Worm (Caenorhabditis elegans): Measurements from ENCODE around the gene chil-27.

Gene chil-27

ce11 chrII:9500926-9501325 is 23.3 kb downstream of the chil-27 start (continued):
- TF ChIP-seq daf-19 (GFP tag; conservative IDR thresholded peaks at IDR 0.05), result no peak
- TF ChIP-seq zfp-3 (GFP tag; conservative IDR thresholded peaks at IDR 0.05), result no peak
- peak; percentile 79 for TF ChIP-seq nhr-77 (tag; optimal IDR thresholded peaks at IDR 0.05)
- TF ChIP-seq nhr-10 (tag; optimal IDR thresholded peaks at IDR 0.05), result peak; percentile 24
- TF ChIP-seq tra-1 (GFP tag; IDR thresholded peaks at IDR 0.05), result peak; percentile 88
- no peak for TF ChIP-seq vab-7 (GFP tag; IDR thresholded peaks at IDR 0.05)
- peak in 1 of 2 experiments; percentile 25 for TF ChIP-seq mdl-1 (tag; optimal IDR thresholded peaks at IDR 0.05)
- peak; percentile 96 for TF ChIP-seq dve-1 (tag; optimal IDR thresholded peaks at IDR 0.05; ENCODE audit: insufficient read depth)
- TF ChIP-seq unc-62 (GFP tag; optimal IDR thresholded peaks at IDR 0.05 in 1 of 2), result peak in 1 of 2 experiments; percentile 62
- no peak for TF ChIP-seq unc-62 (tag; optimal IDR thresholded peaks at IDR 0.05)
- peak; percentile 91 for TF ChIP-seq php-3 (GFP tag; IDR thresholded peaks at IDR 0.05)
- TF ChIP-seq rbr-2 (tag; optimal IDR thresholded peaks at IDR 0.05), result no peak
- TF ChIP-seq nhr-41 (GFP tag; IDR thresholded peaks at IDR 0.05), result peak; percentile 86
- peak; percentile 82 for TF ChIP-seq fos-1 (tag; optimal IDR thresholded peaks at IDR 0.05)
- no peak for TF ChIP-seq ctbp-1 (GFP tag; IDR thresholded peaks at IDR 0.05)
- TF ChIP-seq lin-13 (GFP tag; optimal IDR thresholded peaks at IDR 0.05), result no peak
- TF ChIP-seq saeg-2 (GFP tag; IDR thresholded peaks at IDR 0.05), result no peak
- no peak for TF ChIP-seq arid-1 (GFP tag; conservative IDR thresholded peaks at IDR 0.05)

- TF ChIP-seq mes-2 (tag; optimal IDR thresholded peaks at IDR 0.05; ENCODE audit: poor library complexity, severe bottlenecking) (no peak), nhr-6 (tag; optimal IDR thresholded peaks at IDR 0.05) (peak; percentile 91), mxl-3 (GFP tag; optimal IDR thresholded peaks at IDR 0.05) (no peak), hlh-30 (tag; optimal IDR thresholded peaks at IDR 0.05; ENCODE audit: insufficient read depth) (peak; percentile 85), ztf-7 (tag; optimal IDR thresholded peaks at IDR 0.05) (no peak), nhr-77 (tag; optimal IDR thresholded peaks at IDR 0.05) (peak; percentile 68), lin-1 (GFP tag; IDR thresholded peaks at IDR 0.05) (peak; percentile 57), tra-1 (GFP tag; IDR thresholded peaks at IDR 0.05) (peak; percentile 81), nhr-102 (tag; optimal IDR thresholded peaks at IDR 0.05) (peak; percentile 63), zip-11 (GFP tag; IDR thresholded peaks at IDR 0.05) (no peak), T20F7.1 (GFP tag; optimal IDR thresholded peaks at IDR 0.05) (peak; percentile 12), fos-1 (tag; optimal IDR thresholded peaks at IDR 0.05) (no peak), nhr-10 (tag; optimal IDR thresholded peaks at IDR 0.05) (peak; percentile 60), hlh-11 (tag; optimal IDR thresholded peaks at IDR 0.05) (peak; percentile 87), D1046.2 (GFP tag; IDR thresholded peaks at IDR 0.05) (no peak), dve-1 (tag; optimal IDR thresholded peaks at IDR 0.05; ENCODE audit: insufficient read depth) (peak; percentile 91), dmd-6 (GFP tag; IDR thresholded peaks at IDR 0.05) (peak; percentile 91), nhr-11 (tag; optimal IDR thresholded peaks at IDR 0.05) (peak; percentile 72), pqm-1 (tag; optimal IDR thresholded peaks at IDR 0.05) (peak; percentile 23), unc-62 (GFP tag; optimal IDR thresholded peaks at IDR 0.05 in 1 of 2) (peak in 1 of 2 experiments; percentile 55), unc-62 (tag; optimal IDR thresholded peaks at IDR 0.05) (no peak), php-3 (GFP tag; IDR thresholded peaks at IDR 0.05) (peak; percentile 74), mdt-29 (GFP tag; IDR thresholded peaks at IDR 0.05) (peak; percentile 61; the same call in 1 of the 2 replicates), saeg-2 (GFP tag; IDR thresholded peaks at IDR 0.05) (0 out of 2 replicates have a peak, but pooled peaks have one; percentile 30), aha-1 (tag) (peak; percentile 35), nhr-28 (tag; optimal IDR thresholded peaks at IDR 0.05) (peak; percentile 71), nhr-48 (tag; optimal IDR thresholded peaks at IDR 0.05) (peak; percentile 66), daf-16 (GFP tag; optimal IDR thresholded peaks at IDR 0.05) (no peak), daf-16 (tag; optimal IDR thresholded peaks at IDR 0.05) (peak; percentile 83)
Measured at ce11 chrII:9501955-9502354, 24.3 kb downstream of the chil-27 start.

DNA sequence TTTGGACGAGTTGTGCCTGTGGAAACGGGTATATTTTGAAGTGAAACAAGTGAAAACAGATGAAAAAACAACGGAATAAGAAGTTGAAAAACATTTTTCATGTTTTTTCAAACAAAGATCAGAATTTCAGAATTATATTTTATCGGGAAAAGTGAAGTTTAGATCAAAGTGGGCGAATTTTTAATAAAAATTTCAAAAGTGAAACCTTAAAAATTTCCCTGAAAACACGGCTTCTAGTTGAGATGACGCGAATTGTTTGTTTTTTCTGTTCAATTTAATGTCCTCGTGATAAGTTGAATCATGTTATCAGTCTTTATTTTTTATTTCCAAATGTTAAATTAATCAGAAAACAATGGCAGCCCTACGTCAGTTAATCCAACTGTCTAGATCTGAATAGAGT is 29.5 kb downstream of the chil-27 start, which contains the start of gene gcy-3:
gcy-3 (minus strand) TSS at position 101 of the 400 bp plus-strand sequence.
- TF ChIP-seq nhr-77 (tag; optimal IDR thresholded peaks at IDR 0.05) (no peak), unc-62 (GFP tag; optimal IDR thresholded peaks at IDR 0.05 in 1 of 2) (peak in 1 of 2 experiments; percentile 35), unc-62 (tag; optimal IDR thresholded peaks at IDR 0.05) (no peak), lin-39 (tag; optimal IDR thresholded peaks at IDR 0.05) (no peak)
